Worm (Caenorhabditis elegans): ENCODE results near the gene jtr-1.

DNA sequence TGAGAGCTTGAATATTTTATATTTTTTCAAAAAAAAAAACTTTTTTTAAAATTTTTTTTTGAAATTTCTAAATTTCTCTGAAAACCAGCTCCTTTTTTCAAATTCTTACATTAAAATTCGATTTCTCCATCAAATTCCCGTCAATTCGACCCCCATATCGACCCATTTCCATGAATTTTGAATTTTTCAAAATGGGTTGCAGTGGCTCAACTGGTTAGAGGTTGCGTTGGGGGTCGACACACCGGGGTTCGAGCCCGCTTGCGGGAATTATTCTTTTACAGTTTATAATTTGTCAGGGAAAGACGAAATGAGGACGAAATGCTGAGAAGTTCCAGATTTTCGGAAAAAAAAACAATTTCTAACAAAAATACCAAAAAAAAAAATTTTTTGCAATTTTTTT, 26.7 kb upstream of the jtr-1 start:
- no peak for TF ChIP-seq nhr-76 (tag; optimal IDR thresholded peaks at IDR 0.05)
- TF ChIP-seq saeg-2 (GFP tag; IDR thresholded peaks at IDR 0.05), result no peak
- TF ChIP-seq ama-1 (optimal IDR thresholded peaks at IDR 0.05), result no peak

All from whole organism, L4 larva.